Worm (Caenorhabditis elegans) whole organism, late embryonic: ENCODE measurements around the gene let-70.
"Not testable (repeated sequence)": the region's sequence is repeated elsewhere in the genome, so short reads cannot be mapped to it uniquely, and the experiment has no call there.

Source experiments
- C08G9.2 ChIP-seq: sonication (generic microtip); optimal IDR thresholded peaks from 2 replicates; lab custom pipeline; 2016; ENCODE audit warnings: mild to moderate bottlenecking, missing genetic modification characterization, moderate library complexity, missing compliant biosample characterization
- ama-1 ChIP-seq: fragments of 150-350 bp; optimal IDR thresholded peaks from 2 replicates; lab custom pipeline; 2014
- ceh-34 ChIP-seq: sonication (generic microtip); optimal IDR thresholded peaks from 2 replicates; lab custom pipeline; 2016; ENCODE audit warnings: mild to moderate bottlenecking, missing genetic modification characterization, missing compliant biosample characterization
- che-1 ChIP-seq: sonication (generic microtip); optimal IDR thresholded peaks from 2 replicates; lab custom pipeline; 2016; ENCODE audit warnings: mild to moderate bottlenecking, missing genetic modification characterization, missing compliant biosample characterization
- dve-1 ChIP-seq: sonication (generic microtip); optimal IDR thresholded peaks from 2 replicates; lab custom pipeline; 2017; ENCODE audit warnings: antibody characterized with exemption, mild to moderate bottlenecking, missing genetic modification characterization, missing compliant biosample characterization
- ets-4 ChIP-seq: sonication (generic microtip); optimal IDR thresholded peaks from 2 replicates; lab custom pipeline; 2016; ENCODE audit warnings: missing genetic modification characterization, missing compliant biosample characterization
- fax-1 ChIP-seq: sonication (generic microtip); optimal IDR thresholded peaks from 2 replicates; lab custom pipeline; 2016; ENCODE audit warnings: missing genotype, missing genetic modification characterization, missing compliant biosample characterization
- fkh-10 ChIP-seq: fragments of 150-350 bp; optimal IDR thresholded peaks from 2 replicates; lab custom pipeline; 2014; ENCODE audit warnings: missing biosample characterization, missing genetic modification reagents, missing genetic modification characterization
- hlh-13 ChIP-seq: fragments of 200-800 bp; sonication (Bioruptor generic); optimal IDR thresholded peaks from 2 replicates; lab custom pipeline; 2018; ENCODE audit warnings: mild to moderate bottlenecking, missing genetic modification characterization, missing compliant biosample characterization
- hlh-30 ChIP-seq: sonication (generic microtip); optimal IDR thresholded peaks from 2 replicates; lab custom pipeline; 2017; ENCODE audit warnings: antibody characterized with exemption, missing genetic modification characterization, missing compliant biosample characterization; ENCODE audit not compliant: insufficient read depth
- nhr-11 ChIP-seq: fragments of 150-350 bp; optimal IDR thresholded peaks from 2 replicates; lab custom pipeline; 2014; ENCODE audit warnings: missing biosample characterization, missing genetic modification characterization
- pha-4 ChIP-seq: fragments of 150-350 bp; optimal IDR thresholded peaks from 2 replicates; lab custom pipeline; 2018; ENCODE audit warnings: missing biosample characterization, missing genetic modification reagents, missing genetic modification characterization
- sox-4 ChIP-seq: sonication (generic microtip); optimal IDR thresholded peaks from 2 replicates; lab custom pipeline; 2017; ENCODE audit warnings: mild to moderate bottlenecking, missing genetic modification characterization, inconsistent platforms, missing compliant biosample characterization

ce11 chrIV:11070895-11071294 is 11.2 kb downstream of the let-70 start:
- TF ChIP-seq C08G9.2 (tag; lab: Kevin White, UChicago); ceh-34 (tag; lab: Kevin White, UChicago); sox-4; nhr-11 (tag; lab: Kevin White, UChicago); dve-1 (tag; lab: Kevin White, UChicago); ets-4 (tag; lab: Kevin White, UChicago); fkh-10 (GFP tag; lab: Kevin White, UChicago); pha-4 (tag; lab: Kevin White, UChicago); ama-1 (lab: Kevin White, UChicago); hlh-30 (tag; lab: Kevin White, UChicago); fax-1 (tag; lab: Kevin White, UChicago): not testable (repeated sequence)
- peak; percentile 72 for TF ChIP-seq hlh-13 (GFP tag; lab: Kevin White, UChicago)
- peak; percentile 45 for TF ChIP-seq che-1
